Fruit fly (Drosophila melanogaster) whole organism, embryonic: Measurements from ENCODE around the gene CG12054.
A peak's percentile ranks its signal among the peaks of the same experiment; 100 is the strongest.

Experiments
- BEAF-32 ChIP-seq: fragments of 200-800 bp; sonication (Bioruptor generic); optimal IDR thresholded peaks from 3 replicates; lab custom pipeline; 2017; ENCODE audit warnings: missing biosample characterization, missing genetic modification characterization, mild to moderate bottlenecking, moderate library complexity, missing genetic modification reagents
- Bdp1 ChIP-seq: fragments of 200-800 bp; sonication (Bioruptor generic); optimal IDR thresholded peaks from 3 replicates; lab custom pipeline; 2016; ENCODE audit warnings: missing biosample characterization, missing genetic modification characterization
- BtbVII ChIP-seq: fragments of 200-800 bp; sonication (Bioruptor generic); optimal IDR thresholded peaks from 3 replicates; lab custom pipeline; 2017; ENCODE audit warnings: missing biosample characterization, mild to moderate bottlenecking, missing genetic modification characterization
- C15 ChIP-seq: fragments of 200-800 bp; sonication (Bioruptor generic); IDR thresholded peaks from 3 replicates; pipeline ENCODE4 v1.3.6; 2022; ENCODE audit warnings: missing biosample characterization, missing genetic modification characterization
- CG10543 ChIP-seq: fragments of 200-800 bp; sonication (Bioruptor generic); optimal IDR thresholded peaks from 3 replicates; lab custom pipeline; 2017; ENCODE audit warnings: missing biosample characterization, mild to moderate bottlenecking, missing genetic modification characterization, moderate library complexity
- CG14860 ChIP-seq: fragments of 200-800 bp; sonication (Bioruptor generic); IDR thresholded peaks from 3 replicates; pipeline ENCODE4 v1.3.6; 2022; ENCODE audit warnings: missing biosample characterization, missing genetic modification characterization; ENCODE audit not compliant: partially characterized antibody
- CG17568 ChIP-seq: fragments of 200-800 bp; sonication (Bioruptor generic); optimal IDR thresholded peaks from 2 replicates; lab custom pipeline; 2018; ENCODE audit warnings: missing biosample characterization, mild to moderate bottlenecking, missing genetic modification characterization, moderate library complexity
- CG17829 ChIP-seq: fragments of 200-800 bp; optimal IDR thresholded peaks from 2 replicates; lab custom pipeline; 2019; ENCODE audit warnings: missing biosample characterization, mild to moderate bottlenecking, missing genetic modification characterization, moderate library complexity
- CG18011 ChIP-seq: fragments of 200-800 bp; sonication (Bioruptor generic); optimal IDR thresholded peaks from 2 replicates; lab custom pipeline; 2017; ENCODE audit warnings: missing biosample characterization, missing genetic modification characterization, mild to moderate bottlenecking, moderate library complexity, missing genotype
- CG18262 ChIP-seq: fragments of 200-800 bp; optimal IDR thresholded peaks from 3 replicates; lab custom pipeline; 2019; ENCODE audit warnings: missing biosample characterization, mild to moderate bottlenecking, missing genetic modification characterization, moderate library complexity
- CG18599 ChIP-seq: fragments of 200-800 bp; sonication (Bioruptor generic); optimal IDR thresholded peaks from 3 replicates; lab custom pipeline; 2017; ENCODE audit warnings: missing biosample characterization, missing genetic modification characterization, mild to moderate bottlenecking, moderate library complexity, missing genetic modification reagents
- CG2678 ChIP-seq: fragments of 200-800 bp; sonication (Bioruptor generic); optimal IDR thresholded peaks from 3 replicates; lab custom pipeline; 2019; ENCODE audit warnings: missing biosample characterization, mild to moderate bottlenecking, missing genetic modification characterization, moderate library complexity
- CG3065 ChIP-seq: fragments of 200-800 bp; sonication (Bioruptor generic); optimal IDR thresholded peaks from 2 replicates; lab custom pipeline; 2016; ENCODE audit warnings: missing biosample characterization, missing genetic modification characterization
- CG34376 ChIP-seq: fragments of 200-800 bp; sonication (Bioruptor generic); optimal IDR thresholded peaks from 2 replicates; lab custom pipeline; 2018; ENCODE audit warnings: missing biosample characterization, mild to moderate bottlenecking, missing genetic modification characterization
- CG34422 ChIP-seq: fragments of 200-800 bp; sonication (Bioruptor generic); IDR thresholded peaks from 3 replicates; pipeline ENCODE4 v1.3.6; 2022; ENCODE audit warnings: missing biosample characterization, missing genetic modification characterization
- CG5180 ChIP-seq: fragments of 200-800 bp; sonication (Bioruptor generic); optimal IDR thresholded peaks from 3 replicates; lab custom pipeline; 2017; ENCODE audit warnings: missing biosample characterization, missing genetic modification characterization, mild to moderate bottlenecking, moderate library complexity, missing genetic modification reagents
- CG8478 ChIP-seq: fragments of >200 bp; optimal IDR thresholded peaks from 2 replicates; lab custom pipeline; 2018
- D19A ChIP-seq: fragments of 200-800 bp; optimal IDR thresholded peaks from 3 replicates; lab custom pipeline; 2019; ENCODE audit warnings: missing biosample characterization, mild to moderate bottlenecking, missing genetic modification characterization, moderate library complexity
- Dbx ChIP-seq: fragments of 200-800 bp; sonication (Bioruptor generic); IDR thresholded peaks from 3 replicates; pipeline ENCODE4 v1.3.6; 2022; ENCODE audit warnings: missing biosample characterization, missing genetic modification characterization
- HLH4C ChIP-seq: fragments of 200-800 bp; sonication (Bioruptor generic); IDR thresholded peaks from 3 replicates; pipeline ENCODE4 v1.3.6; 2022; ENCODE audit warnings: missing biosample characterization, missing genetic modification characterization; ENCODE audit not compliant: partially characterized antibody
- HmgZ ChIP-seq: fragments of 200-800 bp; sonication (Bioruptor generic); optimal IDR thresholded peaks from 2 replicates; lab custom pipeline; 2018; ENCODE audit warnings: missing biosample characterization, mild to moderate bottlenecking, missing genetic modification characterization
- Hmr ChIP-seq: fragments of 200-800 bp; sonication (Bioruptor generic); optimal IDR thresholded peaks from 3 replicates; lab custom pipeline; 2017; ENCODE audit warnings: mild to moderate bottlenecking, missing biosample characterization, missing genetic modification reagents, missing genetic modification characterization
- Hr78 ChIP-seq, 2 experiments: fragments of 200-800 bp in 1 of 2; fragments of >200 bp in 1 of 2; sonication (Bioruptor generic) in 1 of 2; optimal IDR thresholded peaks; 2 replicates each; lab custom pipeline; 2017 to 2019; ENCODE audit warnings: missing biosample characterization in 2 of 2, missing genetic modification characterization in 2 of 2, mild to moderate bottlenecking in 1 of 2, moderate library complexity in 1 of 2
- Jarid2 ChIP-seq: fragments of 200-800 bp; sonication (Bioruptor generic); optimal IDR thresholded peaks from 3 replicates; lab custom pipeline; 2017; ENCODE audit warnings: mild to moderate bottlenecking, missing biosample characterization, missing genetic modification reagents, missing genetic modification characterization
- MESR4 ChIP-seq: fragments of 200-800 bp; sonication (Bioruptor generic); optimal IDR thresholded peaks from 2 replicates; lab custom pipeline; 2018; ENCODE audit warnings: missing biosample characterization, mild to moderate bottlenecking, missing genetic modification characterization, moderate library complexity
- Med ChIP-seq: fragments of 200-800 bp; sonication (Bioruptor generic); peaks from one replicate; lab custom pipeline; 2016; ENCODE audit warnings: missing biosample characterization, missing genetic modification characterization, mild to moderate bottlenecking, inconsistent platforms, moderate library complexity
- Nf-YC ChIP-seq: fragments of 200-800 bp; optimal IDR thresholded peaks from 3 replicates; lab custom pipeline; 2019; ENCODE audit warnings: missing biosample characterization, mild to moderate bottlenecking, missing genetic modification characterization, moderate library complexity
- amos ChIP-seq: fragments of 200-800 bp; sonication (Bioruptor generic); IDR thresholded peaks from 2 replicates; pipeline ENCODE4 v1.3.6; 2022; ENCODE audit warnings: missing biosample characterization, missing genetic modification characterization; ENCODE audit not compliant: partially characterized antibody
- cas ChIP-seq: fragments of 200-800 bp; sonication (Bioruptor generic); IDR thresholded peaks from 2 replicates; pipeline ENCODE4 v1.3.6; 2022; ENCODE audit warnings: missing biosample characterization, missing genetic modification characterization
- cg ChIP-seq: fragments of 200-800 bp; sonication (Bioruptor generic); optimal IDR thresholded peaks from 3 replicates; lab custom pipeline; 2019; ENCODE audit warnings: missing biosample characterization, mild to moderate bottlenecking, missing genetic modification characterization, moderate library complexity
- ci ChIP-seq: fragments of 200-800 bp; sonication (Bioruptor generic); IDR thresholded peaks from 3 replicates; pipeline ENCODE4 v1.3.6; 2022; ENCODE audit warnings: missing biosample characterization, missing genetic modification characterization
- dysf ChIP-seq: fragments of 200-800 bp; sonication (Bioruptor generic); IDR thresholded peaks from 3 replicates; pipeline ENCODE4 v1.3.6; 2022; ENCODE audit warnings: missing biosample characterization, missing genetic modification characterization
- exex ChIP-seq: fragments of 200-800 bp; sonication (Bioruptor generic); optimal IDR thresholded peaks from 4 replicates; lab custom pipeline; 2018; ENCODE audit warnings: missing biosample characterization, mild to moderate bottlenecking, missing genetic modification characterization, moderate library complexity
- grn ChIP-seq: fragments of 200-800 bp; sonication (Bioruptor generic); optimal IDR thresholded peaks from 3 replicates; lab custom pipeline; 2017; ENCODE audit warnings: missing biosample characterization, missing genetic modification characterization
- hkb ChIP-seq, 2 experiments: fragments of 200-800 bp in 1 of 2; fragments of >200 bp in 1 of 2; sonication (Bioruptor generic) in 1 of 2; IDR thresholded peaks in 1 of 2; optimal IDR thresholded peaks in 1 of 2; 2 replicates each; pipeline versions ENCODE4 v1.3.6 to Lab custom; 2017 to 2022; ENCODE audit warnings: missing biosample characterization in 1 of 2, missing genetic modification characterization in 1 of 2
- jing ChIP-seq: fragments of 200-800 bp; sonication (Bioruptor generic); optimal IDR thresholded peaks from 2 replicates; lab custom pipeline; 2018; ENCODE audit warnings: missing biosample characterization, mild to moderate bottlenecking, missing genetic modification characterization
- pan ChIP-seq, 4 experiments: fragments of >200 bp in 3 of 4; fragments of 200-800 bp in 1 of 4; sonication (Bioruptor generic) in 1 of 4; optimal IDR thresholded peaks in 3 of 4; IDR thresholded peaks in 1 of 4; 2 replicates each; pipeline versions ENCODE4 v1.3.6 to Lab custom; 2017 to 2022; ENCODE audit warnings: missing biosample characterization in 2 of 4, missing genetic modification characterization in 2 of 4, mixed read lengths in 1 of 4
- pita ChIP-seq: fragments of 200-800 bp; sonication (Bioruptor generic); optimal IDR thresholded peaks from 2 replicates; lab custom pipeline; 2017; ENCODE audit warnings: missing biosample characterization, mild to moderate bottlenecking, missing genetic modification characterization
- rib ChIP-seq: fragments of 200-800 bp; sonication (Bioruptor generic); IDR thresholded peaks from 2 replicates; pipeline ENCODE4 v1.3.6; 2022; ENCODE audit warnings: missing biosample characterization, missing genetic modification characterization
- sens ChIP-seq: fragments of 200-800 bp; sonication (Bioruptor generic); peaks from one replicate; lab custom pipeline; 2016; ENCODE audit warnings: missing biosample characterization, missing genetic modification characterization
- stwl ChIP-seq: fragments of 200-800 bp; sonication (Bioruptor generic); optimal IDR thresholded peaks from 3 replicates; lab custom pipeline; 2018; ENCODE audit warnings: missing biosample characterization, mild to moderate bottlenecking, missing genetic modification characterization, moderate library complexity
- sug ChIP-seq: fragments of 200-800 bp; optimal IDR thresholded peaks from 2 replicates; lab custom pipeline; 2019; ENCODE audit warnings: missing biosample characterization, mild to moderate bottlenecking, missing genetic modification characterization, moderate library complexity
- yki ChIP-seq: fragments of >200 bp; optimal IDR thresholded peaks from 3 replicates; lab custom pipeline; 2018
- zen ChIP-seq: fragments of 200-800 bp; sonication (Bioruptor generic); optimal IDR thresholded peaks from 3 replicates; lab custom pipeline; 2018; ENCODE audit warnings: missing biosample characterization, mild to moderate bottlenecking, missing genetic modification characterization, moderate library complexity
- zf30C ChIP-seq: fragments of 200-800 bp; sonication (Bioruptor generic); optimal IDR thresholded peaks from 3 replicates; lab custom pipeline; 2018; ENCODE audit warnings: missing biosample characterization, mild to moderate bottlenecking, missing genetic modification characterization
- zfh1 ChIP-seq: fragments of 200-800 bp; sonication (Bioruptor generic); IDR thresholded peaks from 3 replicates; pipeline ENCODE4 v1.3.6; 2022; ENCODE audit warnings: missing biosample characterization, missing genetic modification characterization

Gene CG12054

dm6 chr3R:31196731-31197130 is 23.8 kb upstream of the CG12054 start, which contains the start of gene CG1544 (continued):
- TF ChIP-seq CG18599 (GFP tag; lab: Kevin White, UChicago) (peak; percentile 32), zf30C (GFP tag; lab: Kevin White, UChicago) (no peak), zfh1 (GFP tag; lab: Robert Waterston, UW) (0 out of 3 replicates have a peak, but pooled peaks have one; percentile 24), CG8478 (lab: Kevin White, UChicago) (no peak), Hmr (GFP tag; lab: Kevin White, UChicago) (peak; percentile 17), Nf-YC (tag; lab: Kevin White, UChicago) (peak; percentile 45), CG17568 (GFP tag; lab: Kevin White, UChicago) (no peak), pita (GFP tag; lab: Kevin White, UChicago) (peak; percentile 13), CG10543 (GFP tag; lab: Kevin White, UChicago) (peak; percentile 75), CG18262 (no peak), dysf (GFP tag; lab: Robert Waterston, UW) (no peak), CG5180 (GFP tag; lab: Kevin White, UChicago) (peak; percentile 89), CG34422 (GFP tag; lab: Robert Waterston, UW) (peak; percentile 32; the same call in 1 of the 3 replicates), MESR4 (GFP tag; lab: Kevin White, UChicago) (no peak), sug (peak; percentile 98), D19A (tag; lab: Kevin White, UChicago) (no peak), ci (GFP tag; lab: Robert Waterston, UW) (peak; percentile 38; the same call in 1 of the 3 replicates), hkb (optimal IDR thresholded peaks at IDR 0.05; lab: Kevin White, UChicago) (no peak), hkb (GFP tag; IDR thresholded peaks at IDR 0.05; lab: Robert Waterston, UW) (peak; percentile 41; the same call in 1 of the 2 replicates), CG34376 (GFP tag; lab: Kevin White, UChicago) (peak; percentile 93), Dbx (peak; percentile 27; the same call in 1 of the 3 replicates), HmgZ (tag; lab: Kevin White, UChicago) (peak; percentile 31), Hr78 (GFP tag; optimal IDR thresholded peaks at IDR 0.05; lab: Kevin White, UChicago) (peak in 1 of 2 experiments; percentile 50), sens (GFP tag; lab: Kevin White, UChicago) (peak; percentile 38), grn (GFP tag; lab: Kevin White, UChicago) (peak; percentile 69), yki (lab: Kevin White, UChicago) (no peak), amos (GFP tag; lab: Robert Waterston, UW) (peak; percentile 34; the same call in 1 of the 2 replicates), HLH4C (0 out of 3 replicates have a peak, but pooled peaks have one; percentile 12), cg (GFP tag; lab: Kevin White, UChicago) (peak; percentile 9), Jarid2 (GFP tag; lab: Kevin White, UChicago) (peak; percentile 69), BEAF-32 (GFP tag; lab: Kevin White, UChicago) (no peak), stwl (peak; percentile 32), CG2678 (tag; lab: Kevin White, UChicago) (peak; percentile 6), rib (GFP tag; lab: Robert Waterston, UW) (0 out of 2 replicates have a peak, but pooled peaks have one; percentile 32), CG18011 (peak; percentile 26), Med (GFP tag; lab: Kevin White, UChicago) (peak; percentile 79), CG17829 (no peak), exex (peak; percentile 69), Bdp1 (GFP tag; lab: Kevin White, UChicago) (no peak), jing (GFP tag; lab: Kevin White, UChicago) (no peak), BtbVII (peak; percentile 41), pan (optimal IDR thresholded peaks at IDR 0.05; lab: Kevin White, UChicago) (no peak), pan (GFP tag; optimal IDR thresholded peaks at IDR 0.05 in 1 of 2, IDR thresholded peaks at IDR 0.05 in 1 of 2) (peak in 1 of 2 experiments; percentile 7), zen (tag; lab: Kevin White, UChicago) (no peak), CG14860 (GFP tag; lab: Robert Waterston, UW) (no peak), CG3065 (GFP tag; lab: Kevin White, UChicago) (peak; percentile 55), C15 (GFP tag; lab: Robert Waterston, UW) (no peak), cas (no peak)
